Fruit fly (Drosophila melanogaster) whole organism, embryonic: ENCODE data around the gene Lcp65Ag1.

Source experiments
- CG15514 ChIP-seq: fragments of 200-800 bp; sonication (Bioruptor generic); optimal IDR thresholded peaks from 3 replicates; lab custom pipeline; 2017; ENCODE audit warnings: missing biosample characterization, missing genetic modification characterization, mild to moderate bottlenecking, moderate library complexity, missing genetic modification reagents
- CG1647 ChIP-seq: fragments of 200-800 bp; sonication (Bioruptor generic); optimal IDR thresholded peaks from 3 replicates; lab custom pipeline; 2016; ENCODE audit warnings: missing biosample characterization, missing genetic modification characterization
- CG17829 ChIP-seq: fragments of 200-800 bp; optimal IDR thresholded peaks from 2 replicates; lab custom pipeline; 2019; ENCODE audit warnings: missing biosample characterization, mild to moderate bottlenecking, missing genetic modification characterization, moderate library complexity
- CG18011 ChIP-seq: fragments of 200-800 bp; sonication (Bioruptor generic); optimal IDR thresholded peaks from 2 replicates; lab custom pipeline; 2017; ENCODE audit warnings: missing biosample characterization, missing genetic modification characterization, mild to moderate bottlenecking, moderate library complexity, missing genotype
- CoRest ChIP-seq: fragments of 200-800 bp; sonication (Bioruptor generic); optimal IDR thresholded peaks from 3 replicates; lab custom pipeline; 2018; ENCODE audit warnings: missing biosample characterization, mild to moderate bottlenecking, missing genetic modification characterization, moderate library complexity
- CrebB ChIP-seq: fragments of 200-800 bp; sonication (Bioruptor generic); optimal IDR thresholded peaks from 3 replicates; lab custom pipeline; 2018; ENCODE audit warnings: missing biosample characterization, mild to moderate bottlenecking, missing genetic modification characterization
- Hr3 ChIP-seq: fragments of 200-800 bp; sonication (Bioruptor generic); optimal IDR thresholded peaks from 3 replicates; lab custom pipeline; 2016; ENCODE audit warnings: missing biosample characterization, missing genetic modification characterization
- NK7.1 ChIP-seq: fragments of 200-800 bp; sonication (Bioruptor generic); optimal IDR thresholded peaks from 3 replicates; lab custom pipeline; 2016; ENCODE audit warnings: missing biosample characterization, missing genetic modification characterization
- ewg ChIP-seq: fragments of 200-800 bp; sonication (Bioruptor generic); optimal IDR thresholded peaks from 3 replicates; lab custom pipeline; 2017; ENCODE audit warnings: mild to moderate bottlenecking, missing biosample characterization, missing genetic modification reagents, missing genetic modification characterization
- onecut ChIP-seq: fragments of 200-800 bp; sonication (Bioruptor generic); IDR thresholded peaks from 2 replicates; pipeline ENCODE4 v1.3.6; 2022; ENCODE audit warnings: missing biosample characterization, missing genetic modification characterization
- org-1 ChIP-seq: fragments of 200-800 bp; sonication (Bioruptor generic); optimal IDR thresholded peaks from 2 replicates; lab custom pipeline; 2017; ENCODE audit warnings: missing biosample characterization, missing genetic modification characterization
- pros ChIP-seq: fragments of 200-800 bp; sonication (Bioruptor generic); optimal IDR thresholded peaks from 3 replicates; lab custom pipeline; 2019; ENCODE audit warnings: missing biosample characterization, mild to moderate bottlenecking, missing genetic modification characterization, moderate library complexity
- toy ChIP-seq: fragments of 200-800 bp; sonication (Bioruptor generic); IDR thresholded peaks from 2 replicates; pipeline ENCODE4 v1.3.6; 2022; ENCODE audit warnings: missing biosample characterization, missing genetic modification characterization
- twi ChIP-seq: fragments of 200-800 bp; optimal IDR thresholded peaks from 2 replicates; lab custom pipeline; 2019; ENCODE audit warnings: missing biosample characterization, mild to moderate bottlenecking, missing genetic modification characterization, moderate library complexity

DNA sequence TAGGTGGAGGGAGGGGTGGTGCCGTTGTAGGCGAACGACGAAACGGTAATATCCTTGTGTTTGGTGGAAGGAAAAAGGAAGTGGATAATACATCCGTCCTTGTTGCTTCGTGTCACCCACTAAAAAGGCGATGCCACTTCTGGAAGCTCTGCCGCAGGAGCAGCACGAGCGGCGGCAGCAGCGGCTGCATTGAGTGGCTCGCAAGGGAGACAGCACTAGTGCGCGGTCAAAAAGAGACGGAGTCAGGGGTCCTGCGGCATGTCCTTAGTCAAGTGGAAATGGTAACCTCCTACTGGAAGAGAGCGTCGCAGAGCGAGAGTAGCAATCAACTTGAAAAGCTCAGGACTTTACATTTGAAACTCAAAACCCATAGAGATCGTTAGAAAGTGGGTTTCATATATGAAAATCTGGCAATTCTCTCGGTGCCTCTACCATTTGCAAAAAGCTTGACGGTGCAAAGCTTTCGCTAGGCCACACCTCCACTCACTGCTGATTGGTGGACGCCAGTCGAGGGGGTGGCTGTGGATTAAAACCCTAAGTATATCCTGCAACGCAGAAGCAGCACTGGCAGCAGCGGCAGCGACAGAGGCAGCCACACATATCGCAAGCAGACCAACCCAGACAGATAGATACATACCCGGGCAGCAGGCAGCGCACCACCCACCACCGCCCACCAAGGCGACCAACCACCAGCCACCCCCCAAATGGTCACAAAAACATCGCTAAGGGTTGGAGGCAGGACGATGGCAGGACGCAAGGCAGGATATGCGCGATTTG, 24.2 kb downstream of the Lcp65Ag1 start:
- TF ChIP-seq CG17829 (tag; lab: Kevin White, UChicago) = no peak
- no peak for TF ChIP-seq CG15514 (GFP tag; lab: Kevin White, UChicago)
- no peak for TF ChIP-seq twi (tag; lab: Kevin White, UChicago)
- TF ChIP-seq CG18011 = no peak
- TF ChIP-seq ewg = no peak
- no peak for TF ChIP-seq CrebB (tag; lab: Kevin White, UChicago)
- TF ChIP-seq toy (GFP tag; lab: Robert Waterston, UW) = no peak
- no peak for TF ChIP-seq CoRest (tag; lab: Kevin White, UChicago)
- no peak for TF ChIP-seq pros (GFP tag; lab: Kevin White, UChicago)
- no peak for TF ChIP-seq onecut (GFP tag; lab: Robert Waterston, UW)
- TF ChIP-seq org-1 (GFP tag; lab: Kevin White, UChicago) = no peak
- no peak for TF ChIP-seq CG1647 (GFP tag; lab: Kevin White, UChicago)
- no peak for TF ChIP-seq Hr3 (GFP tag; lab: Kevin White, UChicago)
- TF ChIP-seq NK7.1 (GFP tag; lab: Kevin White, UChicago) = no peak
